Fruit fly (Drosophila melanogaster) whole organism, wandering third instar larva: Measurements from ENCODE around the gene CCT3.

Experiments used
- CG32264 ChIP-seq: fragments of 200-800 bp; sonication (Bioruptor generic); optimal IDR thresholded peaks from 2 replicates; lab custom pipeline; 2016; ENCODE audit warnings: missing biosample characterization, missing genetic modification characterization
- CG9705 ChIP-seq: fragments of 200-800 bp; sonication (Bioruptor generic); optimal IDR thresholded peaks from 2 replicates; lab custom pipeline; 2018; ENCODE audit warnings: missing biosample characterization, mild to moderate bottlenecking, missing genetic modification characterization
- CrebA ChIP-seq: fragments of 200-800 bp; sonication (Bioruptor generic); optimal IDR thresholded peaks from 2 replicates; lab custom pipeline; 2016; ENCODE audit warnings: missing biosample characterization, mild to moderate bottlenecking, missing genetic modification characterization, borderline replicate concordance
- Dfd ChIP-seq: fragments of >200 bp; optimal IDR thresholded peaks from 2 replicates; lab custom pipeline; 2017; ENCODE audit warnings: missing biosample characterization, missing genetic modification characterization
- Dif ChIP-seq: fragments of 200-275, 200-300 bp; sonication (Bioruptor generic); optimal IDR thresholded peaks from 2 replicates; lab custom pipeline; 2018; ENCODE audit warnings: missing biosample characterization, missing genetic modification characterization; ENCODE audit not compliant: partially characterized antibody
- HLH106 ChIP-seq: fragments of 200-800 bp; optimal IDR thresholded peaks from 3 replicates; lab custom pipeline; 2019; ENCODE audit warnings: missing biosample characterization, mild to moderate bottlenecking, missing genetic modification characterization, moderate library complexity
- Hnf4 ChIP-seq: fragments of 200-800 bp; sonication (Bioruptor generic); optimal IDR thresholded peaks from 2 replicates; lab custom pipeline; 2016; ENCODE audit warnings: missing biosample characterization, mild to moderate bottlenecking, missing genetic modification characterization
- Hr78 ChIP-seq: fragments of >200 bp; optimal IDR thresholded peaks from 2 replicates; lab custom pipeline; 2017; ENCODE audit warnings: missing biosample characterization, missing genetic modification characterization
- Hr83 ChIP-seq: fragments of 200-300 bp; sonication (Bioruptor generic); optimal IDR thresholded peaks from 2 replicates; lab custom pipeline; 2016; ENCODE audit warnings: missing biosample characterization, mild to moderate bottlenecking, missing genetic modification characterization, moderate library complexity; ENCODE audit not compliant: poor library complexity, severe bottlenecking
- Jra ChIP-seq: sonication (Bioruptor generic); optimal IDR thresholded peaks from 2 replicates; lab custom pipeline; 2016; ENCODE audit warnings: missing biosample characterization, missing genetic modification characterization
- Mio ChIP-seq: sonication (Bioruptor generic); optimal IDR thresholded peaks from 2 replicates; lab custom pipeline; 2016; ENCODE audit warnings: missing biosample characterization, missing genetic modification characterization
- Myc ChIP-seq: fragments of >200 bp; optimal IDR thresholded peaks from 2 replicates; lab custom pipeline; 2017
- N ChIP-seq: fragments of >200 bp; optimal IDR thresholded peaks from 2 replicates; lab custom pipeline; 2018; ENCODE audit warnings: missing biosample characterization, missing external identifiers, missing genetic modification characterization
- OdsH ChIP-seq: fragments of 200-800 bp; sonication (Bioruptor generic); optimal IDR thresholded peaks from 2 replicates; lab custom pipeline; 2016; ENCODE audit warnings: missing biosample characterization, mild to moderate bottlenecking, missing genetic modification characterization
- Rel ChIP-seq, 2 experiments: fragments of 200-800 bp; sonication (Bioruptor generic) in 1 of 2; optimal IDR thresholded peaks; 2 replicates in 1 of 2; 3 replicates in 1 of 2; lab custom pipeline; 2016 to 2019; ENCODE audit warnings: mild to moderate bottlenecking in 2 of 2, missing biosample characterization in 2 of 2, missing genetic modification characterization in 2 of 2, moderate library complexity in 1 of 2
- Vsx2 ChIP-seq: fragments of 200-300, 225-300 bp; sonication (Bioruptor generic); optimal IDR thresholded peaks from 2 replicates; lab custom pipeline; 2018; ENCODE audit warnings: missing biosample characterization, missing genetic modification characterization; ENCODE audit not compliant: partially characterized antibody
- brk ChIP-seq: fragments of 200-800 bp; sonication (Bioruptor generic); optimal IDR thresholded peaks from 2 replicates; lab custom pipeline; 2016; ENCODE audit warnings: missing biosample characterization, mild to moderate bottlenecking, missing genetic modification characterization
- dmrt93B ChIP-seq: fragments of 200-800 bp; sonication (Bioruptor generic); optimal IDR thresholded peaks from 2 replicates; lab custom pipeline; 2018; ENCODE audit warnings: missing biosample characterization, mild to moderate bottlenecking, missing genetic modification characterization
- dsf ChIP-seq: sonication (Bioruptor generic); optimal IDR thresholded peaks from 2 replicates; lab custom pipeline; 2016; ENCODE audit warnings: missing biosample characterization, missing genetic modification characterization, borderline replicate concordance
- ey ChIP-seq: fragments of 200-800 bp; sonication (Bioruptor generic); optimal IDR thresholded peaks from 2 replicates; lab custom pipeline; 2016; ENCODE audit warnings: missing biosample characterization, missing genetic modification characterization
- foxo ChIP-seq, 2 experiments: fragments of 200-800 bp; sonication (Bioruptor generic); optimal IDR thresholded peaks; 2 replicates in 1 of 2; 3 replicates in 1 of 2; lab custom pipeline; 2016 to 2017; ENCODE audit warnings: missing biosample characterization in 2 of 2, missing genetic modification characterization in 2 of 2
- fru ChIP-seq: fragments of 200-800 bp; sonication (Bioruptor generic); optimal IDR thresholded peaks from 3 replicates; lab custom pipeline; 2016; ENCODE audit warnings: missing biosample characterization, mild to moderate bottlenecking, missing genetic modification characterization
- jim ChIP-seq: fragments of 175-275, 200-325 bp; sonication (Bioruptor generic); optimal IDR thresholded peaks from 2 replicates; lab custom pipeline; 2016; ENCODE audit warnings: missing biosample characterization, mild to moderate bottlenecking, missing genetic modification characterization
- lola ChIP-seq: fragments of >200 bp; optimal IDR thresholded peaks from 2 replicates; lab custom pipeline; 2017; ENCODE audit warnings: missing biosample characterization, missing genetic modification characterization
- pan ChIP-seq: fragments of >200 bp; optimal IDR thresholded peaks from 2 replicates; lab custom pipeline; 2017
- psq ChIP-seq: fragments of 200-800 bp; sonication (Bioruptor generic); optimal IDR thresholded peaks from 3 replicates; lab custom pipeline; 2017; ENCODE audit warnings: missing biosample characterization, mild to moderate bottlenecking, missing genetic modification characterization, moderate library complexity
- rgr ChIP-seq: fragments of 200-800 bp; sonication (Bioruptor generic); optimal IDR thresholded peaks from 3 replicates; lab custom pipeline; 2016; ENCODE audit warnings: missing biosample characterization, mild to moderate bottlenecking, missing genetic modification characterization
- sv ChIP-seq: fragments of 200-800 bp; sonication (Bioruptor generic); optimal IDR thresholded peaks from 3 replicates; lab custom pipeline; 2016; ENCODE audit warnings: missing biosample characterization, missing genetic modification characterization
- tai ChIP-seq: sonication (Bioruptor generic); optimal IDR thresholded peaks from 2 replicates; lab custom pipeline; 2016; ENCODE audit warnings: missing biosample characterization, missing genetic modification characterization
- usp ChIP-seq: fragments of >200 bp; optimal IDR thresholded peaks from 2 replicates; lab custom pipeline; 2017; ENCODE audit warnings: missing biosample characterization, missing genetic modification characterization
- woc ChIP-seq: sonication (Bioruptor generic); optimal IDR thresholded peaks from 2 replicates; lab custom pipeline; 2016; ENCODE audit warnings: missing biosample characterization, mild to moderate bottlenecking, missing genetic modification characterization

Gene CCT3

DNA sequence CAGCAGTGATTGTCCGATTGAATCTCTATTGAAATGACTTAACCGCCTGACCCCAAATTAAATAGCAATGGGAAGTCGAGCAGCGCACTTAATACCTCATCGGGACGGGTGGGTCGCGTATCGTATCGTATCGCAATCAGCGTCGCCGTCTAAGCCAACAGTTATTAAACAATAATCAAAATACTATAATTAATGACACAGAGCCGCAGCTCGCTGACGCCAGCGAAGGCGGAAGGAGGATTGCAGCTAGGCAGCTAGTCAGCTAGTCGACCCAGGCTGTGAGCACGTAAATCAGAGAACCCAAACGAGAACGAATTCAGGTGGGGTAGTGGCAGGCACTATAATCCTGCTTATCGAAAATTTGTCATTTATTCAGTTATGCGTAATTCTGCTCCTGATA, 38.5 kb upstream of the CCT3 start, which contains the start of gene NPF:
Gene NPF (plus strand): TSS at position 301 of the 400 bp plus-strand sequence.
- no peak for TF ChIP-seq pan (lab: Kevin White, UChicago)

DNA sequence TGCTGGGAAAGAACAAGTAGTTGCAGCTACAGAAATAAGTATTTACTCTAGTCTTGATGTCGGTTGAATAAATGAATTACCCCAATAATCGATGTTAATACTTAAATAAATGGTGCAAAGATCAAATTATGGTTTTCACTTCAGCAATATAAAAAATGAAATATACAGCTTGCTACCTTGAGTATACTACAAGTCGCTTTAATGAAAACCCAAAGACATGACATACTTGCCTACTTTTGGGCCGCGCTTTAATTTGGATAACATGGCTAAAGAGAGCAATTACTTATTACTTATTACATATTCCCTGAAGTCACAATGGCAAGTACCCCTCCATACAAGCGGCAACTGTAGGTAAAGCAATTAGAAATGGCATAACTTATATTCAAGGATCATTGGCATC, 36.2 kb upstream of the CCT3 start:
- no peak for TF ChIP-seq dsf (GFP tag; lab: Kevin White, UChicago)
- no peak for TF ChIP-seq rgr (GFP tag; lab: Kevin White, UChicago)
- peak; percentile 59 for TF ChIP-seq N (GFP tag; lab: Kevin White, UChicago)
- TF ChIP-seq dmrt93B (GFP tag; lab: Kevin White, UChicago): no peak
- no peak for TF ChIP-seq CG9705 (GFP tag; lab: Kevin White, UChicago)
- TF ChIP-seq brk (GFP tag; lab: Kevin White, UChicago): no peak
- TF ChIP-seq Myc (lab: Kevin White, UChicago): peak; percentile 42
- TF ChIP-seq fru (GFP tag; lab: Kevin White, UChicago): peak; percentile 49
- no peak for TF ChIP-seq Dfd (GFP tag; lab: Kevin White, UChicago)

DNA sequence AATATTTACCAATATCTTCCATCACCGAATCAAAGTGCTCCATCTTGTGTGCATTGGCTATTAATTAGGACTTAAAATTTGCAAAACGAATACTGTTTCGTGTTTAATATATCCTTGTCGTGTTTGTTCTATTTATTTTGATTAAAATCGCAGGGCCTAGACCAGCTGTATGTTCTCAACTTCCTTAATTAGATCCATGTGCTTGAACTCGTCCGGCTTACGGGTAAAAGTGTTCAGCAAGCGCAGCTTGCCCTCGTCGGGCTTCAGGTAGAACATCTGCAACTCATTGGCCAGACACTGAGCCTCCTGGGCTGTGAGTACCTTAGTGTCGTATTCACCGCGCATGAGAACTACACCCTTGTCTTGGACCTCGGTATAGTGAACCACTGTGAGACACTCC, 34.1 kb upstream of the CCT3 start, which contains the start of gene CG12783:
Gene CG12783 (minus strand): TSS at position 101 of the 400 bp plus-strand sequence.
- no peak for TF ChIP-seq lola (GFP tag; lab: Kevin White, UChicago)
- no peak for TF ChIP-seq usp (GFP tag; lab: Kevin White, UChicago)
- TF ChIP-seq Rel (GFP tag; optimal IDR thresholded peaks at IDR 0.05; lab: Kevin White, UChicago): no peak
- TF ChIP-seq Rel (tag; optimal IDR thresholded peaks at IDR 0.05; lab: Kevin White, UChicago): no peak
- no peak for TF ChIP-seq sv (GFP tag; lab: Kevin White, UChicago)
- no peak for TF ChIP-seq Dfd (GFP tag; lab: Kevin White, UChicago)
- TF ChIP-seq Hr83 (GFP tag; lab: Kevin White, UChicago): no peak
- TF ChIP-seq foxo (GFP tag; optimal IDR thresholded peaks at IDR 0.05; lab: Kevin White, UChicago): no peak
- no peak for TF ChIP-seq OdsH (GFP tag; lab: Kevin White, UChicago)
- no peak for TF ChIP-seq CG9705 (GFP tag; lab: Kevin White, UChicago)
- no peak for TF ChIP-seq tai
- no peak for TF ChIP-seq Mio
- no peak for TF ChIP-seq CG32264 (GFP tag; lab: Kevin White, UChicago)
- no peak for TF ChIP-seq pan (lab: Kevin White, UChicago)
- no peak for TF ChIP-seq psq (GFP tag; lab: Kevin White, UChicago)
- TF ChIP-seq fru (GFP tag; lab: Kevin White, UChicago): no peak
- no peak for TF ChIP-seq CrebA (GFP tag; lab: Kevin White, UChicago)
- no peak for TF ChIP-seq Hnf4
- TF ChIP-seq dsf (GFP tag; lab: Kevin White, UChicago): no peak
- TF ChIP-seq HLH106 (tag; lab: Kevin White, UChicago): no peak

DNA sequence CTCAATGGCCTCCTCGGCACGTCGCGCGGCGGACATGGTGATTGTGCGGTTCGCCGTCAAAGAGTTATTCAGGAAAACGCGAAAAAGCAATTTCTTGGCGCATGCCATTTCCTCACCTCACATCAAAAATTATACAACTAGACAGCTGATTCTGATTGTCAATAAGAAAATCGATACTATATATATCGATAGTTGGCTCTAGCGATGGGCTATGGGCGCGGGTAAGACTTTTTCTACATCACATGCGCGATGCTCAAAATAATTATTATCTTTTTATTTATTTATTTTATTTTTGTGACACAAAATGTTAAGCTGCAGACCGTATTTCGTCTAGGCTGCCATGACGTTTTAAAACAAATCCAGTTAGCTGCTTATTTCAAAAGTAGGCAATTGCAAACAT, 33.2 kb upstream of the CCT3 start, which contains the start of gene CG10340:
Gene CG10340 (minus strand): TSS at position 151 of the 400 bp plus-strand sequence.
- TF ChIP-seq Hr83 (GFP tag; lab: Kevin White, UChicago): peak; percentile 34
- no peak for TF ChIP-seq HLH106 (tag; lab: Kevin White, UChicago)
- no peak for TF ChIP-seq rgr (GFP tag; lab: Kevin White, UChicago)
- no peak for TF ChIP-seq ey (GFP tag; lab: Kevin White, UChicago)

DNA sequence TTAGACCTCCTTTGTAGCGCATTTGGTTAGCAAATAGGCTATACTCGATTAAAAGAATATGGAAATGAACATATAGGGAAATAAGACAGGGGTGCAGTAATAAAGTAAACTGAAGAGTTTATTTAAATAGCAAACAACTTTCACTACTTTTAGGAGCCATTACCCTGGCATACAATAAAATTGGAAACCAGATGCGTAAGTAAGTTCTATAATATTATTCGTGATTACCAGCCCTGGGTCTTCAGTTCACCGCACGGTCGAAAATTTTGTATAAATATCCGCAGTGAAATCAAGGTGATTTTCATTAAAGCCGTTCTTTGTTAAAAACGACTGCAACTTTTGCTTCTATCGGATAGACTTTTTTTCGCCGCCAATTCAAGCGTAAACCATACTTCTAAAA, 32.4 kb upstream of the CCT3 start, which contains the start of gene CG17562:
Gene CG17562 (plus strand): TSS at position 301 of the 400 bp plus-strand sequence.
- TF ChIP-seq sv (GFP tag; lab: Kevin White, UChicago): no peak
- TF ChIP-seq dmrt93B (GFP tag; lab: Kevin White, UChicago): no peak
- no peak for TF ChIP-seq pan (lab: Kevin White, UChicago)
- no peak for TF ChIP-seq dsf (GFP tag; lab: Kevin White, UChicago)
- TF ChIP-seq woc (GFP tag; lab: Kevin White, UChicago): no peak
- no peak for TF ChIP-seq Hr78 (GFP tag; lab: Kevin White, UChicago)
- no peak for TF ChIP-seq HLH106 (tag; lab: Kevin White, UChicago)
- TF ChIP-seq foxo (GFP tag; optimal IDR thresholded peaks at IDR 0.05; lab: Kevin White, UChicago): no peak
- no peak for TF ChIP-seq rgr (GFP tag; lab: Kevin White, UChicago)
- no peak for TF ChIP-seq Vsx2 (GFP tag; lab: Kevin White, UChicago)
- no peak for TF ChIP-seq lola (GFP tag; lab: Kevin White, UChicago)
- no peak for TF ChIP-seq jim
- TF ChIP-seq Dif (GFP tag; lab: Kevin White, UChicago): no peak
- no peak for TF ChIP-seq Jra (GFP tag; lab: Kevin White, UChicago)
